Fruit fly (Drosophila melanogaster) whole organism, embryonic: Measurements from ENCODE around the gene CG11726.
A peak's percentile ranks its signal among the peaks of the same experiment; 100 is the strongest.

Experiments used
- Awh ChIP-seq: fragments of 200-800 bp; sonication (Bioruptor generic); IDR thresholded peaks from 2 replicates; pipeline ENCODE4, ENCODE4 v1.3.6; 2022; ENCODE audit warnings: missing biosample characterization, missing genetic modification characterization
- Blimp-1 ChIP-seq: fragments of 200-800 bp; sonication (Bioruptor generic); optimal IDR thresholded peaks from 3 replicates; lab custom pipeline; 2018; ENCODE audit warnings: missing biosample characterization, missing genetic modification characterization, mild to moderate bottlenecking, moderate library complexity, missing genetic modification reagents
- CG10462 ChIP-seq: fragments of 200-800 bp; sonication (Bioruptor generic); optimal IDR thresholded peaks from 2 replicates; lab custom pipeline; 2016; ENCODE audit warnings: missing biosample characterization, missing genetic modification characterization
- CG11247 ChIP-seq: fragments of 200-800 bp; sonication (Bioruptor generic); IDR thresholded peaks from 2 replicates; pipeline ENCODE4 v1.3.6; 2022; ENCODE audit warnings: missing biosample characterization, missing genetic modification characterization
- CG13424 ChIP-seq: fragments of 200-800 bp; sonication (Bioruptor generic); optimal IDR thresholded peaks from 2 replicates; lab custom pipeline; 2019; ENCODE audit warnings: missing biosample characterization, mild to moderate bottlenecking, missing genetic modification characterization, moderate library complexity
- CG14014 ChIP-seq: fragments of 200-800 bp; sonication (Bioruptor generic); IDR thresholded peaks from 2 replicates; pipeline ENCODE4 v1.3.6; 2022; ENCODE audit warnings: missing biosample characterization, missing genetic modification characterization
- CG17361 ChIP-seq: fragments of 200-800 bp; sonication (Bioruptor generic); IDR thresholded peaks from 3 replicates; pipeline ENCODE4 v1.3.6; 2022; ENCODE audit warnings: missing biosample characterization, missing genetic modification characterization
- CG18011 ChIP-seq: fragments of 200-800 bp; sonication (Bioruptor generic); optimal IDR thresholded peaks from 2 replicates; lab custom pipeline; 2017; ENCODE audit warnings: missing biosample characterization, missing genetic modification characterization, mild to moderate bottlenecking, moderate library complexity, missing genotype
- CG2120 ChIP-seq: fragments of 200-800 bp; sonication (Bioruptor generic); optimal IDR thresholded peaks from 3 replicates; lab custom pipeline; 2016; ENCODE audit warnings: missing biosample characterization, missing genetic modification characterization
- CG2875 ChIP-seq: fragments of 200-800 bp; sonication (Bioruptor generic); optimal IDR thresholded peaks from 2 replicates; lab custom pipeline; 2017; ENCODE audit warnings: missing biosample characterization, mild to moderate bottlenecking, missing genetic modification characterization, missing genetic modification reagents
- CG3065 ChIP-seq: fragments of 200-800 bp; sonication (Bioruptor generic); optimal IDR thresholded peaks from 2 replicates; lab custom pipeline; 2016; ENCODE audit warnings: missing biosample characterization, missing genetic modification characterization
- CG31365 ChIP-seq: fragments of 200-800 bp; sonication (Bioruptor generic); optimal IDR thresholded peaks from 2 replicates; lab custom pipeline; 2018; ENCODE audit warnings: missing biosample characterization, mild to moderate bottlenecking, missing genetic modification characterization
- CG7372 ChIP-seq: fragments of 200-800 bp; sonication (Bioruptor generic); IDR thresholded peaks from 2 replicates; pipeline ENCODE4 v1.3.6; 2022; ENCODE audit warnings: missing biosample characterization, missing genetic modification characterization
- CG8290 ChIP-seq, 3 experiments: fragments of 200-800 bp; sonication (Bioruptor generic); optimal IDR thresholded peaks; 2 replicates each; lab custom pipeline; 2016 to 2019; ENCODE audit warnings: missing biosample characterization in 3 of 3, missing genetic modification characterization in 3 of 3, mild to moderate bottlenecking in 2 of 3, moderate library complexity in 1 of 3
- CG9215 ChIP-seq: fragments of 200-800 bp; sonication (Bioruptor generic); IDR thresholded peaks from 2 replicates; pipeline ENCODE4 v1.3.6; 2022; ENCODE audit warnings: missing biosample characterization, missing genetic modification characterization
- CrebB ChIP-seq: fragments of 200-800 bp; sonication (Bioruptor generic); optimal IDR thresholded peaks from 3 replicates; lab custom pipeline; 2018; ENCODE audit warnings: missing biosample characterization, mild to moderate bottlenecking, missing genetic modification characterization
- Dek ChIP-seq: fragments of 200-800 bp; sonication (Bioruptor generic); optimal IDR thresholded peaks from 3 replicates; lab custom pipeline; 2019; ENCODE audit warnings: missing biosample characterization, mild to moderate bottlenecking, missing genetic modification characterization, moderate library complexity
- Ets97D ChIP-seq: fragments of 200-800 bp; sonication (Bioruptor generic); optimal IDR thresholded peaks from 3 replicates; lab custom pipeline; 2016; ENCODE audit warnings: missing biosample characterization, missing genetic modification characterization
- HHEX ChIP-seq: fragments of 200-800 bp; sonication (Bioruptor generic); optimal IDR thresholded peaks from 3 replicates; lab custom pipeline; 2017; ENCODE audit warnings: missing biosample characterization, mild to moderate bottlenecking, missing genetic modification characterization, missing genetic modification reagents
- Hr3 ChIP-seq: fragments of 200-800 bp; sonication (Bioruptor generic); optimal IDR thresholded peaks from 3 replicates; lab custom pipeline; 2016; ENCODE audit warnings: missing biosample characterization, missing genetic modification characterization
- Hr39 ChIP-seq: fragments of >200 bp; optimal IDR thresholded peaks from 2 replicates; lab custom pipeline; 2017
- Lim3 ChIP-seq: fragments of 200-800 bp; sonication (Bioruptor generic); IDR thresholded peaks from 2 replicates; pipeline ENCODE4 v1.3.6; 2022; ENCODE audit warnings: missing biosample characterization, missing genetic modification characterization
- Meics ChIP-seq: fragments of 200-800 bp; sonication (Bioruptor generic); optimal IDR thresholded peaks from 2 replicates; lab custom pipeline; 2017; ENCODE audit warnings: missing biosample characterization, mild to moderate bottlenecking, missing genetic modification characterization
- NC2β ChIP-seq: fragments of 200-800 bp; sonication (Bioruptor generic); optimal IDR thresholded peaks from 2 replicates; lab custom pipeline; 2016; ENCODE audit warnings: missing biosample characterization, missing genetic modification characterization
- Nf-YB ChIP-seq: fragments of 200-800 bp; sonication (Bioruptor generic); optimal IDR thresholded peaks from 3 replicates; lab custom pipeline; 2019; ENCODE audit warnings: missing biosample characterization, mild to moderate bottlenecking, missing genetic modification characterization, moderate library complexity
- NfI ChIP-seq: fragments of 200-800 bp; sonication (Bioruptor generic); optimal IDR thresholded peaks from 3 replicates; lab custom pipeline; 2018; ENCODE audit warnings: missing biosample characterization, mild to moderate bottlenecking, missing genetic modification characterization, moderate library complexity
- Stat92E ChIP-seq, 3 experiments: fragments of >200 bp in 2 of 3; fragments of 200-800 bp in 1 of 3; sonication (Bioruptor generic) in 1 of 3; optimal IDR thresholded peaks; 2 replicates each; lab custom pipeline; 2017 to 2019; ENCODE audit warnings: missing biosample characterization in 3 of 3, missing genetic modification characterization in 3 of 3, mild to moderate bottlenecking in 1 of 3, moderate library complexity in 1 of 3
- ash1 ChIP-seq: fragments of 200-800 bp; sonication (Bioruptor generic); optimal IDR thresholded peaks from 2 replicates; lab custom pipeline; 2018; ENCODE audit warnings: missing biosample characterization, mild to moderate bottlenecking, missing genetic modification characterization
- ato ChIP-seq: fragments of 200-800 bp; sonication (Bioruptor generic); IDR thresholded peaks from 2 replicates; pipeline ENCODE4 v1.3.6; 2022; ENCODE audit warnings: missing biosample characterization, missing genetic modification characterization; ENCODE audit not compliant: partially characterized antibody
- ci ChIP-seq: fragments of 200-800 bp; sonication (Bioruptor generic); IDR thresholded peaks from 3 replicates; pipeline ENCODE4 v1.3.6; 2022; ENCODE audit warnings: missing biosample characterization, missing genetic modification characterization
- emc ChIP-seq: fragments of 200-800 bp; sonication (Bioruptor generic); optimal IDR thresholded peaks from 2 replicates; lab custom pipeline; 2016; ENCODE audit warnings: missing biosample characterization, missing genetic modification characterization
- eve ChIP-seq, 2 experiments: fragments of >200 bp; optimal IDR thresholded peaks; 2 replicates each; lab custom pipeline; 2017; ENCODE audit warnings: missing biosample characterization in 2 of 2, missing genetic modification characterization in 2 of 2
- eyg ChIP-seq: fragments of 200-800 bp; sonication (Bioruptor generic); optimal IDR thresholded peaks from 3 replicates; lab custom pipeline; 2016; ENCODE audit warnings: missing biosample characterization, missing genetic modification characterization
- fru ChIP-seq: fragments of >200 bp; optimal IDR thresholded peaks from 2 replicates; lab custom pipeline; 2017
- ftz-f1 ChIP-seq: fragments of 200-800 bp; sonication (Bioruptor generic); optimal IDR thresholded peaks from 2 replicates; lab custom pipeline; 2016; ENCODE audit warnings: missing biosample characterization, missing genetic modification characterization
- gro ChIP-seq: fragments of 200-800 bp; sonication (Bioruptor generic); optimal IDR thresholded peaks from 2 replicates; lab custom pipeline; 2016; ENCODE audit warnings: missing biosample characterization, missing genetic modification characterization
- hkb ChIP-seq, 2 experiments: fragments of 200-800 bp in 1 of 2; fragments of >200 bp in 1 of 2; sonication (Bioruptor generic) in 1 of 2; IDR thresholded peaks in 1 of 2; optimal IDR thresholded peaks in 1 of 2; 2 replicates each; pipeline versions ENCODE4 v1.3.6 to Lab custom; 2017 to 2022; ENCODE audit warnings: missing biosample characterization in 1 of 2, missing genetic modification characterization in 1 of 2
- hth ChIP-seq: fragments of >200 bp; optimal IDR thresholded peaks from 2 replicates; lab custom pipeline; 2017; ENCODE audit warnings: inconsistent platforms
- jumu ChIP-seq: fragments of 200-800 bp; sonication (Bioruptor generic); optimal IDR thresholded peaks from 3 replicates; lab custom pipeline; 2016; ENCODE audit warnings: missing biosample characterization, missing genetic modification characterization
- nom ChIP-seq: fragments of 200-800 bp; sonication (Bioruptor generic); optimal IDR thresholded peaks from 2 replicates; lab custom pipeline; 2017; ENCODE audit warnings: missing biosample characterization, missing genetic modification characterization, mild to moderate bottlenecking, moderate library complexity, missing genetic modification reagents
- oc ChIP-seq: fragments of 200-800 bp; sonication (Bioruptor generic); optimal IDR thresholded peaks from 2 replicates; lab custom pipeline; 2018; ENCODE audit warnings: missing biosample characterization, mild to moderate bottlenecking, missing genetic modification characterization, moderate library complexity
- onecut ChIP-seq: fragments of 200-800 bp; sonication (Bioruptor generic); IDR thresholded peaks from 2 replicates; pipeline ENCODE4 v1.3.6; 2022; ENCODE audit warnings: missing biosample characterization, missing genetic modification characterization
- peb ChIP-seq: fragments of 200-800 bp; sonication (Bioruptor generic); IDR thresholded peaks from 2 replicates; pipeline ENCODE4 v1.3.6; 2022; ENCODE audit warnings: missing biosample characterization, missing genetic modification characterization
- psq ChIP-seq: fragments of 200-800 bp; sonication (Bioruptor generic); optimal IDR thresholded peaks from 2 replicates; lab custom pipeline; 2017; ENCODE audit warnings: missing biosample characterization, missing genetic modification characterization
- ranshi ChIP-seq: fragments of 200-800 bp; sonication (Bioruptor generic); IDR thresholded peaks from 2 replicates; pipeline ENCODE4 v1.3.6; 2022; ENCODE audit warnings: missing biosample characterization, missing genetic modification characterization
- rib ChIP-seq: fragments of 200-800 bp; sonication (Bioruptor generic); IDR thresholded peaks from 2 replicates; pipeline ENCODE4 v1.3.6; 2022; ENCODE audit warnings: missing biosample characterization, missing genetic modification characterization
- slbo ChIP-seq: fragments of 200-800 bp; sonication (Bioruptor generic); IDR thresholded peaks from 2 replicates; pipeline ENCODE4 v1.3.6; 2022; ENCODE audit warnings: missing biosample characterization, missing genetic modification characterization
- wdn ChIP-seq: fragments of 200-800 bp; sonication (Bioruptor generic); IDR thresholded peaks from 2 replicates; pipeline ENCODE4 v1.3.6; 2022; ENCODE audit warnings: missing biosample characterization, missing genetic modification characterization

Gene CG11726

DNA sequence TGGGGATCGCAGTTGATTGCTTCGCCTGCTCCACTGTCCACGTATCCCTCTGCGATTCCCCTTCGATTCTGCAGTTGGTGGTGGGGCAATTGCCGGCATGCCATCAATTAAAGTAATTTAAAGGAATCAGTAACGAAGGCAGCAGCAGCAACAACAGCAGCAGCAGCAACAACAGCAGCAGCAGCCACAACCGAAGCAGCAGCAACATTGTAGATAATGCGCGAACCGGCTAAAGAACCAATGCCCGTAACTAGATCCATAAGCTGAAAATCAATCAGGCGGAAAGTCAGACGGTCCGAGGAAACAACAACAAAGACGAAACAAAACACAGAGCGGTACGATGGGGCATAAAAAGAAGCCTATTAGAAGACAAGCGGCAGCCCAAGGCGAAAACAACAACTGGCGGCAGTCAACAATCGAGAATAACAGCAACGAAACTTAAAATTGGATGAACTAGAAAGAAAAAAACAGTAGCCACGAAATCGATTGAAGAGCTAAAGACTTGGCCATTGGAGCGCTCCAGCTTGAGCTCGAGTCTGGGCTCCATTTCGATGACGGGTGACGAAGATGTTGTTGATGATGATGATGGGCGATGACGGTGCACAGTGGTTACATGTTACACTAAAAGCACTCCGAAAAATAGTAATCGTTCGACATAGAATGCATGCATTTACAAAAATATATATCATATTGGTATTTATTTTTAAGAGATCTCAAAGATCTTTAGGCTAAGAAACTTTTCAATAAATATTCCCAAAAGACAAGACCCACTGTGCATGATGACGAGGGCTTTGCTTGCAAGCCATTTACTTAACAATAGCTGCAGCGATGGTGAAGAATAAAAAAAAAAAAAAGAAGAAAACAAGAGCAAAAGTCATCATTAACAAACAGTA is 11.1 kb downstream of the CG11726 start (continued):
- TF ChIP-seq HHEX (GFP tag; lab: Kevin White, UChicago), result peak; percentile 91
- TF ChIP-seq NfI (GFP tag; lab: Kevin White, UChicago), result peak; percentile 94
- peak; percentile 90 for TF ChIP-seq CG11247 (GFP tag; lab: Robert Waterston, UW)
- peak; percentile 85 for TF ChIP-seq Lim3 (GFP tag; lab: Robert Waterston, UW)
- peak; percentile 92 for TF ChIP-seq peb (GFP tag; lab: Robert Waterston, UW)
- peak; percentile 85 for TF ChIP-seq psq (GFP tag; lab: Kevin White, UChicago)
- peak; percentile 80 for TF ChIP-seq rib (GFP tag; lab: Robert Waterston, UW)
- peak; percentile 86 for TF ChIP-seq Dek (tag; lab: Kevin White, UChicago)
- TF ChIP-seq nom, result peak; percentile 86
- peak; percentile 94 for TF ChIP-seq ranshi (GFP tag; lab: Robert Waterston, UW)
- peak in 1 of 2 experiments; percentile 99 for TF ChIP-seq eve (GFP tag; optimal IDR thresholded peaks at IDR 0.05; lab: Kevin White, UChicago)
- peak; percentile 92 for TF ChIP-seq Hr3
- TF ChIP-seq CG17361 (GFP tag; lab: Robert Waterston, UW), result peak; percentile 93
- peak; percentile 92 for TF ChIP-seq CG3065 (GFP tag; lab: Kevin White, UChicago)
- peak; percentile 96 for TF ChIP-seq oc
- peak; percentile 69 for TF ChIP-seq Ets97D (GFP tag; lab: Kevin White, UChicago)
- peak; percentile 94 for TF ChIP-seq Blimp-1 (GFP tag; lab: Kevin White, UChicago)
- TF ChIP-seq slbo (GFP tag; lab: Robert Waterston, UW), result peak; percentile 91
- peak; percentile 79 for TF ChIP-seq eyg (GFP tag; lab: Kevin White, UChicago)
- peak in 1 of 3 experiments; percentile 93 for TF ChIP-seq Stat92E (GFP tag; optimal IDR thresholded peaks at IDR 0.05; lab: Kevin White, UChicago)
- TF ChIP-seq wdn (GFP tag; lab: Robert Waterston, UW), result peak; percentile 91
- peak; percentile 91 for TF ChIP-seq CG10462 (GFP tag; lab: Kevin White, UChicago)
- TF ChIP-seq emc (GFP tag; lab: Kevin White, UChicago), result peak; percentile 17
- TF ChIP-seq Nf-YB (GFP tag; lab: Kevin White, UChicago), result peak; percentile 80
- TF ChIP-seq ci (GFP tag; lab: Robert Waterston, UW), result peak; percentile 99
- TF ChIP-seq jumu (GFP tag; lab: Kevin White, UChicago), result peak; percentile 87
- TF ChIP-seq gro (GFP tag; lab: Kevin White, UChicago), result peak; percentile 83
- no peak for TF ChIP-seq hkb (optimal IDR thresholded peaks at IDR 0.05; lab: Kevin White, UChicago)
- TF ChIP-seq hkb (GFP tag; IDR thresholded peaks at IDR 0.05; lab: Robert Waterston, UW), result peak; percentile 97
- TF ChIP-seq CG7372 (GFP tag; lab: Robert Waterston, UW), result peak; percentile 93
- no peak for TF ChIP-seq ftz-f1
- TF ChIP-seq ash1 (GFP tag; lab: Kevin White, UChicago), result no peak
- peak; percentile 96 for TF ChIP-seq CG13424
- TF ChIP-seq CrebB (tag; lab: Kevin White, UChicago), result peak; percentile 91
- TF ChIP-seq CG18011 (GFP tag; lab: Kevin White, UChicago), result peak; percentile 79
- TF ChIP-seq hth (lab: Kevin White, UChicago), result no peak
- peak; percentile 94 for TF ChIP-seq CG2875 (GFP tag; lab: Kevin White, UChicago)
- TF ChIP-seq NC2β (GFP tag; lab: Kevin White, UChicago), result peak; percentile 97
- TF ChIP-seq fru (lab: Kevin White, UChicago), result no peak
- TF ChIP-seq CG8290 (GFP tag; optimal IDR thresholded peaks at IDR 0.05; lab: Kevin White, UChicago), result peak; percentile 94
- TF ChIP-seq CG8290 (tag; optimal IDR thresholded peaks at IDR 0.05; lab: Kevin White, UChicago), result peak; percentile 81 to 92
- no peak for TF ChIP-seq Hr39 (lab: Kevin White, UChicago)
- TF ChIP-seq CG9215 (GFP tag; lab: Robert Waterston, UW), result peak; percentile 74
- TF ChIP-seq CG31365, result peak; percentile 75
- TF ChIP-seq ato, result no peak
- TF ChIP-seq onecut (GFP tag; lab: Robert Waterston, UW), result peak; percentile 93
- peak; percentile 87 for TF ChIP-seq CG2120
- TF ChIP-seq Awh, result peak; percentile 97
- TF ChIP-seq CG14014 (GFP tag; lab: Robert Waterston, UW), result peak; percentile 96
- TF ChIP-seq Meics (GFP tag; lab: Kevin White, UChicago), result peak; percentile 85
